Fruit fly (Drosophila melanogaster): ENCODE data around the gene Vha26.

DNA sequence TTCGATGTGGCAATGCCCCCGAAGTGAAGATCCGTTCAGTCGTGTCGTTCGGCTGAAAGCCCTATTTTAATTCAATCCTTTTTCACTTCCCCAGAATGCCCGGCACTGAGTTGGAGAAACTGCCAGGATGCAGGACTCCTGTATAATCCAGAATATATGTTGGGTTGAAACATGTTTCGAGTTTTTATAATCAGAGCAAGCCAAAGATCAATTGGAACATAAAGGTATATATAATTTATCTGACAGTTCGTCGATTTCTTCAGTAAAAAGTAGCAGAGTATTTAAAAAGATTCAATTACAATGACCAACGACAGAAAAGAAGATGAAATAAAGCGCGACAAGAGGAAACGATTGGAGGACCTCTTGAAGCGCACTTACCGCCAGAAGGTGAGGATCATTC lies 36.0 kb downstream of the Vha26 start, which contains the start of gene CG31551:
- TF ChIP-seq rn (GFP tag; IDR thresholded peaks at IDR 0.05) (no peak), CG4496 (GFP tag; IDR thresholded peaks at IDR 0.05) (no peak), CG10348 (GFP tag; IDR thresholded peaks at IDR 0.05) (no peak), gl (tag; optimal IDR thresholded peaks at IDR 0.05) (no peak), D1 (tag; optimal IDR thresholded peaks at IDR 0.05) (no peak), CG32121 (GFP tag; IDR thresholded peaks at IDR 0.05) (no peak), CG13204 (GFP tag; optimal IDR thresholded peaks at IDR 0.05) (no peak)

All from whole organism, pupa.